Worm (Caenorhabditis elegans): ENCODE measurements around the gene F32D8.12.

ce11 chrV:10921747-10922146 is 30.9 kb upstream of the F32D8.12 start, which contains the start of gene nas-31:
- TF ChIP-seq nhr-12 (tag; optimal IDR thresholded peaks at IDR 0.05) (no peak), snpc-4 (tag; optimal IDR thresholded peaks at IDR 0.05) (no peak)
